Fruit fly (Drosophila melanogaster): ENCODE results near the gene CG6067.

The CG6067 gene

DNA sequence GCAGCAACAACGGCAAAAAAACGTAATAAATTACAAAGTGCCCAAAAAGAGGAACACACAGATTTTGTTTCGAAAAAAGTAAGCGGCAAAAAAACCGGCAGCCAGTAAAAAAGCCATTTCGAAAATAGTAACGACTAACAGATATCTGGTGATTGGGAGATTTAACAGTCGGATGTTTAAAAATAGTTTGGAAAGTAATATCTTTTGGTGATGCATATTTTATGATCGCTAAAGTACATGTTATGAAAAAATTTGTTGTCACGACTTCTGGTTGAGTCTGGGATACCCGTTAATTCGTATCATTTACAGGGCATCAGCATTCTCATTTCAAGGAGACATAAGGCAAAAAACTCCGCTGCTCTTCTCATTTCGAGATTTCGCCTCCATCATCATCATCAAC is 32.3 kb upstream of the CG6067 start (continued):
- TF ChIP-seq CG11902 (GFP tag; optimal IDR thresholded peaks at IDR 0.05) (peak; percentile 71), ss (GFP tag; optimal IDR thresholded peaks at IDR 0.05) (peak in 1 of 2 experiments; percentile 65), salr (GFP tag; optimal IDR thresholded peaks at IDR 0.05) (no peak), fkh (GFP tag; optimal IDR thresholded peaks at IDR 0.05) (no peak), lz (GFP tag; optimal IDR thresholded peaks at IDR 0.05) (peak; percentile 75), acj6 (GFP tag; optimal IDR thresholded peaks at IDR 0.05) (peak; percentile 79), OdsH (GFP tag; optimal IDR thresholded peaks at IDR 0.05) (peak; percentile 73), Hr38 (GFP tag; optimal IDR thresholded peaks at IDR 0.05) (no peak), CG9139 (GFP tag; optimal IDR thresholded peaks at IDR 0.05) (peak; percentile 12), cyc (GFP tag; optimal IDR thresholded peaks at IDR 0.05) (peak; percentile 84), achi (GFP tag; optimal IDR thresholded peaks at IDR 0.05) (peak; percentile 64), Met (GFP tag; optimal IDR thresholded peaks at IDR 0.05) (peak; percentile 89), Gug (GFP tag; IDR thresholded peaks at IDR 0.05) (0 out of 2 replicates have a peak, but pooled peaks have one; percentile 21), CG6808 (GFP tag; optimal IDR thresholded peaks at IDR 0.05) (no peak), CG6163 (GFP tag; IDR thresholded peaks at IDR 0.05) (peak; percentile 78), Blimp-1 (GFP tag; optimal IDR thresholded peaks at IDR 0.05) (peak; percentile 30), CG4318 (GFP tag; optimal IDR thresholded peaks at IDR 0.05) (no peak), CG6276 (GFP tag; optimal IDR thresholded peaks at IDR 0.05) (peak; percentile 21)

DNA sequence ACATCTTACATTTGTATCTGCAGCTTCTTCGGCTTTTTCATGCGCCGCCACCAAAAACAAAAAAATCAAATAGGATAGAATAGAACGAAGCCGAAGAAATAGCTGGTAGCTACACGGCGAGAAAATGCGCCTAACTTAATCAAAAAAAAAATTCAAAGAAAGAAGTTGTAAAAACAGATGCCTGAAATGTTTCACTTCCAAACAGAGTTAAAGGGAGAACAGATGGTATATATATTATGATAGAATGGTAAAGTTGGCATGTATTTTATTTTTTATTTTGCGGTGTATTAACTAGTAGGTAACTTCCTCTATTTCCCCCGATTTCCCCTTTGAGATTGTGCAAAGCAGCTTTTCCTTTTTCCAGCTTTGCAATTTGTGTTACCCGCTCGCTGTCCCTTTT is 31.1 kb upstream of the CG6067 start:
- TF ChIP-seq acj6 (GFP tag; optimal IDR thresholded peaks at IDR 0.05) (peak; percentile 37), Ets96B (tag; optimal IDR thresholded peaks at IDR 0.05) (peak; percentile 7), CG31627 (GFP tag; optimal IDR thresholded peaks at IDR 0.05) (no peak), Hr4 (GFP tag; optimal IDR thresholded peaks at IDR 0.05) (no peak), vri (GFP tag; optimal IDR thresholded peaks at IDR 0.05) (no peak), CG6808 (GFP tag; optimal IDR thresholded peaks at IDR 0.05) (peak; percentile 17), Sox102F (GFP tag; optimal IDR thresholded peaks at IDR 0.05) (no peak), spab (GFP tag; optimal IDR thresholded peaks at IDR 0.05) (no peak), CG10669 (GFP tag; optimal IDR thresholded peaks at IDR 0.05) (no peak), CG16779 (tag; optimal IDR thresholded peaks at IDR 0.05) (peak; percentile 6), achi (GFP tag; optimal IDR thresholded peaks at IDR 0.05) (peak; percentile 65), CG32006 (GFP tag; optimal IDR thresholded peaks at IDR 0.05) (peak; percentile 62), CG6792 (GFP tag; optimal IDR thresholded peaks at IDR 0.05) (peak; percentile 33), Lpt (GFP tag; optimal IDR thresholded peaks at IDR 0.05) (peak; percentile 71), Sox15 (GFP tag; optimal IDR thresholded peaks at IDR 0.05) (no peak), fd59A (GFP tag; optimal IDR thresholded peaks at IDR 0.05) (no peak), dac (GFP tag; optimal IDR thresholded peaks at IDR 0.05) (no peak), fd85E (GFP tag; optimal IDR thresholded peaks at IDR 0.05) (no peak), cyc (GFP tag; optimal IDR thresholded peaks at IDR 0.05) (no peak), Eip78C (GFP tag) (peak; percentile 76), CG6163 (GFP tag; IDR thresholded peaks at IDR 0.05) (peak; percentile 75; the same call in 2 of the 3 replicates), OdsH (GFP tag; optimal IDR thresholded peaks at IDR 0.05) (peak; percentile 54), salr (GFP tag; optimal IDR thresholded peaks at IDR 0.05) (peak in 1 of 2 experiments; percentile 58), CG8119 (GFP tag; IDR thresholded peaks at IDR 0.05) (peak; percentile 77), svp (GFP tag) (no peak), eg (GFP tag; IDR thresholded peaks at IDR 0.05) (peak; percentile 65), CG10631 (GFP tag; optimal IDR thresholded peaks at IDR 0.05) (peak; percentile 75), CG4318 (GFP tag; optimal IDR thresholded peaks at IDR 0.05) (peak; percentile 37), Blimp-1 (GFP tag; optimal IDR thresholded peaks at IDR 0.05) (no peak), CG8319 (GFP tag; optimal IDR thresholded peaks at IDR 0.05) (no peak), CG15336 (GFP tag; IDR thresholded peaks at IDR 0.05) (peak; percentile 72), Eip93F (GFP tag; optimal IDR thresholded peaks at IDR 0.05) (no peak), Met (GFP tag; optimal IDR thresholded peaks at IDR 0.05) (no peak), Hr39 (GFP tag; optimal IDR thresholded peaks at IDR 0.05) (no peak), fkh (GFP tag; optimal IDR thresholded peaks at IDR 0.05) (no peak), Smox (GFP tag; optimal IDR thresholded peaks at IDR 0.05) (no peak), CG1621 (tag; optimal IDR thresholded peaks at IDR 0.05) (no peak), net (GFP tag; optimal IDR thresholded peaks at IDR 0.05) (peak; percentile 31), dsx (GFP tag; optimal IDR thresholded peaks at IDR 0.05; ENCODE audit: poor library complexity, severe bottlenecking) (no peak), CG11902 (GFP tag; optimal IDR thresholded peaks at IDR 0.05) (no peak), CG9139 (GFP tag; optimal IDR thresholded peaks at IDR 0.05) (no peak), CG34406 (GFP tag; optimal IDR thresholded peaks at IDR 0.05) (no peak), Sox14 (GFP tag; optimal IDR thresholded peaks at IDR 0.05) (peak; percentile 63)
